Worm (Caenorhabditis elegans): Measurements from ENCODE around the gene F40G9.19.

DNA sequence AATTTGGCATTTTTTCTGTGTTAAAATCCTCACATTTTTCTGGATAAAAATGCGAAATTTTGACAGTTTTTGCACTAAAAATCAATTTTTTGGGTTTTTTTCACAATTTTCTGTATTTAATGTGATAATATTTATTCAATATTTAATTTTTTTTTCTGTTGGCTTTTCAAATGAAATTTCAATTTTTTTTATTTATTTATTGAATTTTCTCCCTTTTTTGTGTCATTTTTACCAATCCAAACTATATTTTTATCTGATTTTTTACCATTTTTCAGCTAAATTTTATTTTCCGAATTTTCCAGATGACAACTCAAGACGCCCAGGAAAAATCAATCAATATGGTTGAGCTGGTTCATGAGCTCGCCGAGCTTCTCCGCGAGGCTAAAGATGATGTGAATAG is 20.6 kb downstream of the F40G9.19 start, which contains the start of gene F40G9.17:
- TF ChIP-seq pat-9 (tag; optimal IDR thresholded peaks at IDR 0.05) = no peak
- no peak for TF ChIP-seq odd-2 (tag; optimal IDR thresholded peaks at IDR 0.05)
- no peak for TF ChIP-seq fkh-10 (GFP tag; optimal IDR thresholded peaks at IDR 0.05)
- no peak for TF ChIP-seq hlh-13 (GFP tag; optimal IDR thresholded peaks at IDR 0.05)
- no peak for TF ChIP-seq ceh-18 (tag; optimal IDR thresholded peaks at IDR 0.05)
- no peak for TF ChIP-seq ceh-45 (GFP tag; IDR thresholded peaks at IDR 0.05)
- TF ChIP-seq pha-4 (tag; optimal IDR thresholded peaks at IDR 0.05) = no peak
